Worm (Caenorhabditis elegans) whole organism, midembryonic: ENCODE data around the gene srh-24.
A peak's percentile ranks its signal among the peaks of the same experiment; 100 is the strongest.

Source experiments
- T22C8.4 ChIP-seq: fragments of 200-800 bp; sonication (Bioruptor generic); IDR thresholded peaks from 2 replicates; pipeline ENCODE4 v1.3.6; 2022; ENCODE audit warnings: missing genetic modification characterization, missing compliant biosample characterization
- cog-1 ChIP-seq: sonication (generic microtip); optimal IDR thresholded peaks from 2 replicates; lab custom pipeline; 2016; ENCODE audit warnings: missing genetic modification characterization, missing compliant biosample characterization
- flt-1 ChIP-seq: fragments of 200-800 bp; sonication (Bioruptor generic); IDR thresholded peaks from 2 replicates; pipeline ENCODE4 v1.3.6; 2022; ENCODE audit warnings: missing genetic modification characterization, missing compliant biosample characterization
- klf-2 ChIP-seq: fragments of 200-800 bp; sonication (Bioruptor generic); conservative IDR thresholded peaks from 2 replicates; pipeline ENCODE4 v1.3.6; 2022; ENCODE audit warnings: missing genetic modification reagents, missing genetic modification characterization, missing compliant biosample characterization
- med-1 ChIP-seq: sonication (generic microtip); optimal IDR thresholded peaks from 2 replicates; lab custom pipeline; 2017; ENCODE audit warnings: missing genetic modification characterization, mild to moderate bottlenecking, missing compliant biosample characterization, antibody characterized with exemption, missing genetic modification reagents; ENCODE audit not compliant: insufficient read depth
- ref-1 ChIP-seq: fragments of 200-800 bp; sonication (Bioruptor generic); conservative IDR thresholded peaks from 2 replicates; pipeline ENCODE4 v1.3.6; 2022; ENCODE audit warnings: missing genetic modification reagents, missing genetic modification characterization, missing compliant biosample characterization
- tab-1 ChIP-seq: fragments of 200-800 bp; sonication (Bioruptor generic); IDR thresholded peaks from 2 replicates; pipeline ENCODE4 v1.3.6; 2022; ENCODE audit warnings: missing genetic modification characterization, missing compliant biosample characterization
- ztf-23 ChIP-seq: fragments of 200-800 bp; sonication (Bioruptor generic); IDR thresholded peaks from 2 replicates; pipeline ENCODE4 v1.3.6; 2022; ENCODE audit warnings: missing genetic modification reagents, missing genetic modification characterization, missing compliant biosample characterization
- ztf-29 ChIP-seq: fragments of 200-800 bp; sonication (Bioruptor generic); IDR thresholded peaks from 2 replicates; pipeline ENCODE4 v1.3.6; 2022; ENCODE audit warnings: missing genetic modification reagents, missing genetic modification characterization, missing compliant biosample characterization

The srh-24 gene

ce11 chrV:13992485-13992884 lies 31.7 kb upstream of the srh-24 start, which contains the start of gene droe-4:
Gene droe-4, plus strand, starts transcription at chrV:13992656.
- no peak for TF ChIP-seq cog-1 (tag; lab: Kevin White, UChicago)
- no peak for TF ChIP-seq med-1 (GFP tag; lab: Kevin White, UChicago)
- no peak for TF ChIP-seq ztf-23 (GFP tag; lab: Robert Waterston, UW)
- no peak for TF ChIP-seq flt-1 (GFP tag; lab: Robert Waterston, UW)
- no peak for TF ChIP-seq ref-1 (GFP tag; lab: Robert Waterston, UW)
- no peak for TF ChIP-seq tab-1 (GFP tag; lab: Robert Waterston, UW)
- no peak for TF ChIP-seq T22C8.4
- no peak for TF ChIP-seq klf-2 (GFP tag; lab: Robert Waterston, UW)
- TF ChIP-seq ztf-29: no peak

- no peak for TF ChIP-seq T22C8.4
- TF ChIP-seq tab-1 (GFP tag; lab: Robert Waterston, UW): no peak
- TF ChIP-seq med-1 (GFP tag; lab: Kevin White, UChicago): no peak
- TF ChIP-seq ztf-29: no peak
- TF ChIP-seq ztf-23 (GFP tag; lab: Robert Waterston, UW): no peak
- TF ChIP-seq ref-1 (GFP tag; lab: Robert Waterston, UW): no peak
- no peak for TF ChIP-seq klf-2 (GFP tag; lab: Robert Waterston, UW)
- TF ChIP-seq cog-1 (tag; lab: Kevin White, UChicago): no peak
- TF ChIP-seq flt-1 (GFP tag; lab: Robert Waterston, UW): no peak
Measured at ce11 chrV:13986823-13987222, 26.0 kb upstream of the srh-24 start.

ce11 chrV:13984828-13985227 lies 24.0 kb upstream of the srh-24 start, which contains the start of gene end-1:
Gene end-1, plus strand, starts transcription at chrV:13985128.
- no peak for TF ChIP-seq flt-1 (GFP tag; lab: Robert Waterston, UW)

- no peak for TF ChIP-seq flt-1 (GFP tag; lab: Robert Waterston, UW)
- no peak for TF ChIP-seq ztf-23 (GFP tag; lab: Robert Waterston, UW)
- no peak for TF ChIP-seq T22C8.4
- no peak for TF ChIP-seq klf-2 (GFP tag; lab: Robert Waterston, UW)
- no peak for TF ChIP-seq ref-1 (GFP tag; lab: Robert Waterston, UW)
- no peak for TF ChIP-seq tab-1 (GFP tag; lab: Robert Waterston, UW)
- TF ChIP-seq ztf-29: no peak
- TF ChIP-seq med-1 (GFP tag; lab: Kevin White, UChicago): no peak
- TF ChIP-seq cog-1 (tag; lab: Kevin White, UChicago): no peak
Measured at ce11 chrV:13981677-13982076, 20.9 kb upstream of the srh-24 start.

- no peak for TF ChIP-seq med-1 (GFP tag; lab: Kevin White, UChicago)
- no peak for TF ChIP-seq flt-1 (GFP tag; lab: Robert Waterston, UW)
- no peak for TF ChIP-seq ztf-29
- no peak for TF ChIP-seq tab-1 (GFP tag; lab: Robert Waterston, UW)
- TF ChIP-seq T22C8.4: no peak
- no peak for TF ChIP-seq ref-1 (GFP tag; lab: Robert Waterston, UW)
- TF ChIP-seq klf-2 (GFP tag; lab: Robert Waterston, UW): no peak
- no peak for TF ChIP-seq cog-1 (tag; lab: Kevin White, UChicago)
- TF ChIP-seq ztf-23 (GFP tag; lab: Robert Waterston, UW): no peak
Measured at ce11 chrV:13980807-13981206, 20.0 kb upstream of the srh-24 start, which contains the start of gene eol-1. Gene eol-1, minus strand, starts transcription at chrV:13980907.

ce11 chrV:13963279-13963976 lies 2.6 kb upstream of the srh-24 start, which contains the start of gene sao-1:
Gene sao-1, plus strand, starts transcription at chrV:13963926.
- TF ChIP-seq flt-1 (GFP tag; lab: Robert Waterston, UW): no peak
- no peak for TF ChIP-seq klf-2 (GFP tag; lab: Robert Waterston, UW)

ce11 chrV:13961927-13962419 lies 1.2 kb upstream of the srh-24 start, which contains the start of the genes algn-13 and R10D12.13:
Gene algn-13, minus strand, starts transcription at chrV:13961977.
Gene R10D12.13, plus strand, starts transcription at chrV:13962417.
- TF ChIP-seq med-1 (GFP tag; lab: Kevin White, UChicago) (peak; percentile 95), cog-1 (tag; lab: Kevin White, UChicago) (peak; percentile 71), T22C8.4 (peak; percentile 68), ref-1 (GFP tag; lab: Robert Waterston, UW) (no peak; the same call in 1 of the 2 replicates), klf-2 (GFP tag; lab: Robert Waterston, UW) (peak; percentile 82; the same call in 1 of the 2 replicates), flt-1 (GFP tag; lab: Robert Waterston, UW) (peak; percentile 88), ztf-29 (peak; percentile 68), tab-1 (GFP tag; lab: Robert Waterston, UW) (peak; percentile 89), ztf-23 (GFP tag; lab: Robert Waterston, UW) (peak; percentile 89)

- TF ChIP-seq ztf-29: no peak
- TF ChIP-seq flt-1 (GFP tag; lab: Robert Waterston, UW): no peak
- TF ChIP-seq cog-1 (tag; lab: Kevin White, UChicago): no peak
- TF ChIP-seq med-1 (GFP tag; lab: Kevin White, UChicago): no peak
- TF ChIP-seq tab-1 (GFP tag; lab: Robert Waterston, UW): no peak
- TF ChIP-seq ztf-23 (GFP tag; lab: Robert Waterston, UW): no peak
- TF ChIP-seq T22C8.4: no peak
Measured at ce11 chrV:13958247-13958646, 2.6 kb downstream of the srh-24 start, which contains the start of gene R10D12.10. Gene R10D12.10, minus strand, starts transcription at chrV:13958347.

ce11 chrV:13957691-13958090 lies 3.1 kb downstream of the srh-24 start:
- TF ChIP-seq T22C8.4 (no peak), ztf-29 (no peak), med-1 (GFP tag; lab: Kevin White, UChicago) (no peak), flt-1 (GFP tag; lab: Robert Waterston, UW) (no peak), tab-1 (GFP tag; lab: Robert Waterston, UW) (no peak), ref-1 (GFP tag; lab: Robert Waterston, UW) (no peak), cog-1 (tag; lab: Kevin White, UChicago) (no peak)
